Worm (Caenorhabditis elegans): Measurements from ENCODE around the gene C05D11.13.

ce11 chrIII:6415306-6415973 lies 28.9 kb downstream of the C05D11.13 start, which contains the start of gene nas-4:
- TF ChIP-seq unc-62 (GFP tag; optimal IDR thresholded peaks at IDR 0.05) = no peak
- TF ChIP-seq mep-1 (tag; optimal IDR thresholded peaks at IDR 0.05) = no peak
- no peak for TF ChIP-seq ham-2 (GFP tag; optimal IDR thresholded peaks at IDR 0.05)
- TF ChIP-seq unc-39 (tag; optimal IDR thresholded peaks at IDR 0.05) = no peak
- no peak for TF ChIP-seq nhr-237 (tag; optimal IDR thresholded peaks at IDR 0.05)
- no peak for TF ChIP-seq ztf-11 (tag; optimal IDR thresholded peaks at IDR 0.05)
- no peak for TF ChIP-seq pha-4 (tag; optimal IDR thresholded peaks at IDR 0.05)
- TF ChIP-seq flh-1 (GFP tag; optimal IDR thresholded peaks at IDR 0.05) = no peak
- TF ChIP-seq nhr-12 (tag; optimal IDR thresholded peaks at IDR 0.05) = no peak
- TF ChIP-seq bed-3 (GFP tag; optimal IDR thresholded peaks at IDR 0.05) = no peak
- TF ChIP-seq ces-1 (GFP tag; optimal IDR thresholded peaks at IDR 0.05) = no peak
- TF ChIP-seq snpc-4 (tag; optimal IDR thresholded peaks at IDR 0.05) = no peak
- TF ChIP-seq nhr-76 (tag; optimal IDR thresholded peaks at IDR 0.05) = no peak

Data from whole organism, mixed stage, embryonic.